Fruit fly (Drosophila melanogaster) S2 (cell line): Measurements from ENCODE around the gene CG5151.

Source experiments
- CG8478 ChIP-seq: fragments of >200 bp; optimal IDR thresholded peaks from 2 replicates; lab custom pipeline; 2018
- CTCF ChIP-seq, 2 experiments: fragments of >200 bp; optimal IDR thresholded peaks; 2 replicates each; lab custom pipeline; 2018

dm6 chr3L:16203236-16203635 lies 38.7 kb upstream of the CG5151 start:
- TF ChIP-seq CTCF (optimal IDR thresholded peaks at IDR 0.05; lab: Kevin White, UChicago) (no peak), CG8478 (lab: Kevin White, UChicago) (no peak)
